Fruit fly (Drosophila melanogaster) whole organism, embryonic: Measurements from ENCODE around the gene papi.
A peak's percentile ranks its signal among the peaks of the same experiment; 100 is the strongest.

Experiments
- Asciz ChIP-seq: fragments of 200-800 bp; sonication (Bioruptor generic); optimal IDR thresholded peaks from 2 replicates; lab custom pipeline; 2017; ENCODE audit warnings: missing biosample characterization, mild to moderate bottlenecking, missing genetic modification characterization, missing genetic modification reagents
- C15 ChIP-seq: fragments of 200-800 bp; sonication (Bioruptor generic); IDR thresholded peaks from 3 replicates; pipeline ENCODE4 v1.3.6; 2022; ENCODE audit warnings: missing biosample characterization, missing genetic modification characterization
- CG12155 ChIP-seq: fragments of 200-800 bp; sonication (Bioruptor generic); optimal IDR thresholded peaks from 3 replicates; lab custom pipeline; 2016; ENCODE audit warnings: missing biosample characterization, missing genetic modification characterization
- CG12299 ChIP-seq: fragments of 200-800 bp; sonication (Bioruptor generic); optimal IDR thresholded peaks from 2 replicates; lab custom pipeline; 2018; ENCODE audit warnings: missing biosample characterization, mild to moderate bottlenecking, missing genetic modification characterization
- CG12391 ChIP-seq: fragments of 200-800 bp; sonication (Bioruptor generic); optimal IDR thresholded peaks from 3 replicates; lab custom pipeline; 2018; ENCODE audit warnings: missing biosample characterization, mild to moderate bottlenecking, missing genetic modification characterization, moderate library complexity
- CG13624 ChIP-seq: fragments of 200-800 bp; sonication (Bioruptor generic); optimal IDR thresholded peaks from 2 replicates; lab custom pipeline; 2016; ENCODE audit warnings: missing biosample characterization, missing genetic modification characterization
- CG13894 ChIP-seq: fragments of 200-800 bp; sonication (Bioruptor generic); optimal IDR thresholded peaks from 3 replicates; lab custom pipeline; 2018; ENCODE audit warnings: missing biosample characterization, mild to moderate bottlenecking, missing genetic modification characterization, moderate library complexity
- CG1529 ChIP-seq: fragments of 200-800 bp; sonication (Bioruptor generic); optimal IDR thresholded peaks from 3 replicates; lab custom pipeline; 2018; ENCODE audit warnings: missing biosample characterization, missing genetic modification characterization
- CG16779 ChIP-seq: fragments of 200-800 bp; sonication (Bioruptor generic); IDR thresholded peaks from 2 replicates; pipeline ENCODE4 v1.3.6; 2022; ENCODE audit warnings: missing biosample characterization, missing genetic modification characterization
- CG17912 ChIP-seq: fragments of 200-800 bp; sonication (Bioruptor generic); optimal IDR thresholded peaks from 2 replicates; lab custom pipeline; 2018; ENCODE audit warnings: missing biosample characterization, mild to moderate bottlenecking, missing genetic modification characterization
- CG18764 ChIP-seq: fragments of 200-800 bp; sonication (Bioruptor generic); optimal IDR thresholded peaks from 3 replicates; lab custom pipeline; 2016; ENCODE audit warnings: missing biosample characterization, missing genetic modification characterization
- CG32532 ChIP-seq: fragments of 200-800 bp; sonication (Bioruptor generic); IDR thresholded peaks from 2 replicates; pipeline ENCODE4 v1.3.6; 2022; ENCODE audit warnings: missing biosample characterization, missing genetic modification characterization
- CG3838 ChIP-seq: fragments of 200-800 bp; sonication (Bioruptor generic); optimal IDR thresholded peaks from 3 replicates; lab custom pipeline; 2016; ENCODE audit warnings: missing biosample characterization, missing genetic modification characterization
- CG4424 ChIP-seq: fragments of 200-800 bp; sonication (Bioruptor generic); optimal IDR thresholded peaks from 3 replicates; lab custom pipeline; 2016; ENCODE audit warnings: missing biosample characterization, missing genetic modification characterization
- CG4707 ChIP-seq: fragments of 200-800 bp; sonication (Bioruptor generic); optimal IDR thresholded peaks from 2 replicates; lab custom pipeline; 2018; ENCODE audit warnings: missing biosample characterization, mild to moderate bottlenecking, missing genetic modification characterization, moderate library complexity
- CG7786 ChIP-seq: fragments of 200-800 bp; sonication (Bioruptor generic); optimal IDR thresholded peaks from 2 replicates; lab custom pipeline; 2016; ENCODE audit warnings: missing biosample characterization, missing genetic modification characterization
- CG8290 ChIP-seq, 3 experiments: fragments of 200-800 bp; sonication (Bioruptor generic); optimal IDR thresholded peaks; 2 replicates each; lab custom pipeline; 2016 to 2019; ENCODE audit warnings: missing biosample characterization in 3 of 3, missing genetic modification characterization in 3 of 3, mild to moderate bottlenecking in 2 of 3, moderate library complexity in 1 of 3
- D ChIP-seq, 2 experiments: fragments of 200-800 bp in 1 of 2; fragments of >200 bp in 1 of 2; sonication (Bioruptor generic) in 1 of 2; optimal IDR thresholded peaks; 2 replicates in 1 of 2; 3 replicates in 1 of 2; lab custom pipeline; 2017; ENCODE audit warnings: mild to moderate bottlenecking in 1 of 2, missing biosample characterization in 1 of 2, missing genetic modification characterization in 1 of 2, missing genetic modification reagents in 1 of 2
- D19A ChIP-seq: fragments of 200-800 bp; optimal IDR thresholded peaks from 3 replicates; lab custom pipeline; 2019; ENCODE audit warnings: missing biosample characterization, mild to moderate bottlenecking, missing genetic modification characterization, moderate library complexity
- D19B ChIP-seq: fragments of 200-800 bp; sonication (Bioruptor generic); optimal IDR thresholded peaks from 2 replicates; lab custom pipeline; 2017; ENCODE audit warnings: missing biosample characterization, mild to moderate bottlenecking, missing genetic modification characterization
- Dek ChIP-seq: fragments of 200-800 bp; sonication (Bioruptor generic); optimal IDR thresholded peaks from 3 replicates; lab custom pipeline; 2019; ENCODE audit warnings: missing biosample characterization, mild to moderate bottlenecking, missing genetic modification characterization, moderate library complexity
- Eip74EF ChIP-seq, 2 experiments: fragments of 200-800 bp in 1 of 2; fragments of >200 bp in 1 of 2; sonication (Bioruptor generic) in 1 of 2; optimal IDR thresholded peaks; 2 replicates each; lab custom pipeline; 2017 to 2019; ENCODE audit warnings: missing biosample characterization in 2 of 2, missing genetic modification characterization in 2 of 2, mild to moderate bottlenecking in 1 of 2, moderate library complexity in 1 of 2
- H15 ChIP-seq: fragments of 200-800 bp; sonication (Bioruptor generic); IDR thresholded peaks from 3 replicates; pipeline ENCODE4 v1.3.6; 2022; ENCODE audit warnings: missing biosample characterization, missing genetic modification characterization
- HLH54F ChIP-seq: fragments of 200-800 bp; sonication (Bioruptor generic); optimal IDR thresholded peaks from 3 replicates; lab custom pipeline; 2016; ENCODE audit warnings: missing biosample characterization, missing genetic modification characterization
- Hr3 ChIP-seq: fragments of 200-800 bp; sonication (Bioruptor generic); optimal IDR thresholded peaks from 3 replicates; lab custom pipeline; 2016; ENCODE audit warnings: missing biosample characterization, missing genetic modification characterization
- NC2β ChIP-seq: fragments of 200-800 bp; sonication (Bioruptor generic); optimal IDR thresholded peaks from 2 replicates; lab custom pipeline; 2016; ENCODE audit warnings: missing biosample characterization, missing genetic modification characterization
- Nf-YC ChIP-seq: fragments of 200-800 bp; optimal IDR thresholded peaks from 3 replicates; lab custom pipeline; 2019; ENCODE audit warnings: missing biosample characterization, mild to moderate bottlenecking, missing genetic modification characterization, moderate library complexity
- Taf1 ChIP-seq: fragments of 200-800 bp; sonication (Bioruptor generic); IDR thresholded peaks from 2 replicates; pipeline ENCODE4 v1.3.6; 2022; ENCODE audit warnings: missing biosample characterization, missing genetic modification characterization
- ase ChIP-seq: fragments of 200-800 bp; sonication (Bioruptor generic); IDR thresholded peaks from 3 replicates; pipeline ENCODE4 v1.3.6; 2022; ENCODE audit warnings: missing biosample characterization, missing genetic modification characterization
- corto ChIP-seq: fragments of 200-800 bp; sonication (Bioruptor generic); optimal IDR thresholded peaks from 2 replicates; lab custom pipeline; 2016; ENCODE audit warnings: missing biosample characterization, mild to moderate bottlenecking, missing genetic modification characterization, moderate library complexity
- croc ChIP-seq: fragments of 200-800 bp; sonication (Bioruptor generic); conservative IDR thresholded peaks from 3 replicates; pipeline ENCODE4 v1.3.6; 2022; ENCODE audit warnings: missing biosample characterization, missing genetic modification characterization
- crol ChIP-seq: fragments of 200-800 bp; sonication (Bioruptor generic); IDR thresholded peaks from 2 replicates; pipeline ENCODE4 v1.3.6; 2022; ENCODE audit warnings: missing biosample characterization, missing genetic modification characterization
- ewg ChIP-seq: fragments of 200-800 bp; sonication (Bioruptor generic); optimal IDR thresholded peaks from 3 replicates; lab custom pipeline; 2017; ENCODE audit warnings: mild to moderate bottlenecking, missing biosample characterization, missing genetic modification reagents, missing genetic modification characterization
- eyg ChIP-seq: fragments of 200-800 bp; sonication (Bioruptor generic); optimal IDR thresholded peaks from 3 replicates; lab custom pipeline; 2016; ENCODE audit warnings: missing biosample characterization, missing genetic modification characterization
- fd96Cb ChIP-seq: fragments of 200-800 bp; sonication (Bioruptor generic); optimal IDR thresholded peaks from 2 replicates; lab custom pipeline; 2018; ENCODE audit warnings: missing biosample characterization, mild to moderate bottlenecking, missing genetic modification characterization, moderate library complexity
- gfzf ChIP-seq: fragments of 200-800 bp; sonication (Bioruptor generic); optimal IDR thresholded peaks from 2 replicates; lab custom pipeline; 2016; ENCODE audit warnings: missing biosample characterization, mild to moderate bottlenecking, missing genetic modification characterization, moderate library complexity
- grau ChIP-seq: fragments of 200-800 bp; optimal IDR thresholded peaks from 3 replicates; lab custom pipeline; 2019; ENCODE audit warnings: missing biosample characterization, mild to moderate bottlenecking, missing genetic modification characterization, moderate library complexity
- gro ChIP-seq: fragments of 200-800 bp; sonication (Bioruptor generic); optimal IDR thresholded peaks from 2 replicates; lab custom pipeline; 2016; ENCODE audit warnings: missing biosample characterization, missing genetic modification characterization
- inv ChIP-seq: fragments of 200-800 bp; sonication (Bioruptor generic); IDR thresholded peaks from 2 replicates; pipeline ENCODE4 v1.3.6; 2022; ENCODE audit warnings: missing biosample characterization, missing genetic modification characterization; ENCODE audit not compliant: partially characterized antibody
- knrl ChIP-seq: fragments of 200-800 bp; sonication (Bioruptor generic); IDR thresholded peaks from 3 replicates; pipeline ENCODE4 v1.3.6; 2022; ENCODE audit warnings: missing biosample characterization, missing genetic modification characterization; ENCODE audit not compliant: partially characterized antibody
- lbe ChIP-seq: fragments of 200-800 bp; sonication (Bioruptor generic); optimal IDR thresholded peaks from 2 replicates; lab custom pipeline; 2016; ENCODE audit warnings: missing biosample characterization, mild to moderate bottlenecking, missing genetic modification characterization
- lilli ChIP-seq: fragments of 200-800 bp; sonication (Bioruptor generic); optimal IDR thresholded peaks from 3 replicates; lab custom pipeline; 2016; ENCODE audit warnings: missing biosample characterization, missing genetic modification characterization
- mld ChIP-seq: fragments of 200-800 bp; sonication (Bioruptor generic); IDR thresholded peaks from 3 replicates; pipeline ENCODE4 v1.3.6; 2022; ENCODE audit warnings: missing biosample characterization, missing genetic modification characterization; ENCODE audit not compliant: partially characterized antibody
- nmo ChIP-seq: fragments of 200-800 bp; sonication (Bioruptor generic); optimal IDR thresholded peaks from 2 replicates; lab custom pipeline; 2018; ENCODE audit warnings: missing biosample characterization, mild to moderate bottlenecking, missing genetic modification characterization, moderate library complexity
- otp ChIP-seq: fragments of 200-800 bp; sonication (Bioruptor generic); IDR thresholded peaks from 3 replicates; pipeline ENCODE4, ENCODE4 v1.3.6; 2022; ENCODE audit warnings: missing biosample characterization, missing genetic modification characterization
- so ChIP-seq: fragments of 200-800 bp; sonication (Bioruptor generic); IDR thresholded peaks from 3 replicates; pipeline ENCODE4 v1.3.6; 2022; ENCODE audit warnings: missing biosample characterization, missing genetic modification characterization
- tgo ChIP-seq: fragments of 200-800 bp; sonication (Bioruptor generic); IDR thresholded peaks from 3 replicates; pipeline ENCODE4 v1.3.6; 2022; ENCODE audit warnings: missing biosample characterization, missing genetic modification characterization
- tll ChIP-seq, 2 experiments: fragments of 200-800 bp in 1 of 2; fragments of >200 bp in 1 of 2; sonication (Bioruptor generic) in 1 of 2; optimal IDR thresholded peaks; 2 replicates each; lab custom pipeline; 2017 to 2019; ENCODE audit warnings: missing biosample characterization in 2 of 2, missing genetic modification characterization in 2 of 2, mild to moderate bottlenecking in 1 of 2, moderate library complexity in 1 of 2
- ttk ChIP-seq: fragments of 200-800 bp; sonication (Bioruptor generic); IDR thresholded peaks from 2 replicates; pipeline ENCODE4 v2.1.2; 2022; ENCODE audit warnings: missing biosample characterization, missing genetic modification characterization
- zf30C ChIP-seq: fragments of 200-800 bp; sonication (Bioruptor generic); optimal IDR thresholded peaks from 3 replicates; lab custom pipeline; 2018; ENCODE audit warnings: missing biosample characterization, mild to moderate bottlenecking, missing genetic modification characterization

Gene papi

DNA sequence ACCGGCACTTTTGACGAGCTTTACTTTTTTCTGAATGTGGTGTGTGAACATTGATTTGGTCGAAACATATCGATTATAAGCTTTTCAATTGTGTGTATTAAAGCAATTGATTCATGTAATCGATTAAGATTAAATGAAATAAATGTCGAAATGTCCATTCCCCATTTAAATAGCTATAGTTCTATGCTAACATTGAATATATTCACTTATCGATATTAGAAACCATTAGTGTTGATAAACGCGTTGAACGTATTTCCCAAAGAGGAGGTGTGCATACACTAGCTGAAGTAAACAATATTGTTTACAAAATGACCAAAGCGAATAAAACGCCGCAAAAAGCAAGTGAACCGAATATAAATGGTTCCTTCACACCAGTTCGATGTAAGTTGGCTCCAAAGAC is 6.5 kb upstream of the papi start, which contains the start of the genes Uch and CG34174 (continued):
- no peak for TF ChIP-seq Hr3 (GFP tag; lab: Kevin White, UChicago)
- TF ChIP-seq crol (GFP tag; lab: Robert Waterston, UW), result no peak
- no peak for TF ChIP-seq ttk (GFP tag; lab: Robert Waterston, UW)
- TF ChIP-seq gro (GFP tag; lab: Kevin White, UChicago), result peak; percentile 9
- no peak for TF ChIP-seq CG3838
- no peak for TF ChIP-seq CG17912 (GFP tag; lab: Kevin White, UChicago)
- no peak for TF ChIP-seq otp
- TF ChIP-seq eyg (GFP tag; lab: Kevin White, UChicago), result no peak
- TF ChIP-seq CG13894 (tag; lab: Kevin White, UChicago), result peak; percentile 61
- peak; percentile 43 for TF ChIP-seq lbe
- TF ChIP-seq D19A (tag; lab: Kevin White, UChicago), result no peak
- no peak for TF ChIP-seq CG1529 (GFP tag; lab: Kevin White, UChicago)
- TF ChIP-seq CG12299 (tag; lab: Kevin White, UChicago), result peak; percentile 22
- no peak for TF ChIP-seq CG16779 (GFP tag; lab: Robert Waterston, UW)
- TF ChIP-seq Dek (tag; lab: Kevin White, UChicago), result no peak
- TF ChIP-seq CG13624 (GFP tag; lab: Kevin White, UChicago), result peak; percentile 45
- TF ChIP-seq H15, result no peak
- TF ChIP-seq C15 (GFP tag; lab: Robert Waterston, UW), result no peak
- no peak for TF ChIP-seq CG4424 (GFP tag; lab: Kevin White, UChicago)
- TF ChIP-seq CG32532, result no peak
- TF ChIP-seq Asciz (GFP tag; lab: Kevin White, UChicago), result no peak
- peak; percentile 25 for TF ChIP-seq ewg (GFP tag; lab: Kevin White, UChicago)
- no peak for TF ChIP-seq D19B
- no peak for TF ChIP-seq D (optimal IDR thresholded peaks at IDR 0.05; lab: Kevin White, UChicago)
- TF ChIP-seq D (GFP tag; optimal IDR thresholded peaks at IDR 0.05; lab: Kevin White, UChicago), result no peak
- no peak for TF ChIP-seq HLH54F
- TF ChIP-seq corto (GFP tag; lab: Kevin White, UChicago), result no peak
- peak; percentile 71 for TF ChIP-seq nmo (GFP tag; lab: Kevin White, UChicago)
- TF ChIP-seq fd96Cb (tag; lab: Kevin White, UChicago), result no peak
- no peak for TF ChIP-seq CG12391 (tag; lab: Kevin White, UChicago)
- TF ChIP-seq gfzf, result no peak
- TF ChIP-seq zf30C, result no peak
- TF ChIP-seq inv (GFP tag; lab: Robert Waterston, UW), result peak; percentile 46; the same call in 1 of the 2 replicates
- peak; percentile 21 for TF ChIP-seq CG12155
- TF ChIP-seq tgo (GFP tag; lab: Robert Waterston, UW), result no peak
- no peak for TF ChIP-seq NC2β (GFP tag; lab: Kevin White, UChicago)
- TF ChIP-seq Nf-YC (tag; lab: Kevin White, UChicago), result peak; percentile 27
- no peak for TF ChIP-seq mld (GFP tag; lab: Robert Waterston, UW)
- no peak for TF ChIP-seq so (GFP tag; lab: Robert Waterston, UW)
- peak; percentile 80 for TF ChIP-seq knrl (GFP tag; lab: Robert Waterston, UW)
- TF ChIP-seq CG4707 (GFP tag; lab: Kevin White, UChicago), result no peak
- no peak for TF ChIP-seq Eip74EF (GFP tag; optimal IDR thresholded peaks at IDR 0.05; lab: Kevin White, UChicago)
- TF ChIP-seq grau (tag; lab: Kevin White, UChicago), result peak; percentile 34
- TF ChIP-seq CG8290 (GFP tag; optimal IDR thresholded peaks at IDR 0.05; lab: Kevin White, UChicago), result peak; percentile 96
- peak; percentile 59 to 82 for TF ChIP-seq CG8290 (tag; optimal IDR thresholded peaks at IDR 0.05; lab: Kevin White, UChicago)
- no peak for TF ChIP-seq tll (GFP tag; optimal IDR thresholded peaks at IDR 0.05; lab: Kevin White, UChicago)
- no peak for TF ChIP-seq Taf1
- TF ChIP-seq lilli (GFP tag; lab: Kevin White, UChicago), result no peak
- TF ChIP-seq ase (GFP tag; lab: Robert Waterston, UW), result no peak
- TF ChIP-seq CG18764 (GFP tag; lab: Kevin White, UChicago), result no peak
- no peak for TF ChIP-seq CG7786
- TF ChIP-seq croc, result no peak
